Fruit fly (Drosophila melanogaster) whole organism, adult: ENCODE results near the gene CG6225.
A peak's percentile ranks its signal among the peaks of the same experiment; 100 is the strongest.

Source experiments
- CG11617 ChIP-seq: fragments of 200-800 bp; sonication (Bioruptor generic); optimal IDR thresholded peaks from 2 replicates; lab custom pipeline; 2017; ENCODE audit warnings: mild to moderate bottlenecking, missing biosample characterization, missing genetic modification reagents, missing genetic modification characterization
- CG12768 ChIP-seq: fragments of 200-800 bp; sonication (Bioruptor generic); optimal IDR thresholded peaks from 2 replicates; lab custom pipeline; 2017; ENCODE audit warnings: missing biosample characterization, missing genetic modification characterization, mild to moderate bottlenecking, moderate library complexity, missing genetic modification reagents
- CG14711 ChIP-seq: fragments of 200-800 bp; sonication (Bioruptor generic); optimal IDR thresholded peaks from 2 replicates; lab custom pipeline; 2018; ENCODE audit warnings: missing biosample characterization, mild to moderate bottlenecking, missing genetic modification characterization, moderate library complexity
- CG1620 ChIP-seq: fragments of 200-800 bp; sonication (Bioruptor generic); optimal IDR thresholded peaks from 2 replicates; lab custom pipeline; 2016; ENCODE audit warnings: missing biosample characterization, missing genetic modification characterization
- CG33017 ChIP-seq: fragments of 200-800 bp; sonication (Bioruptor generic); optimal IDR thresholded peaks from 2 replicates; lab custom pipeline; 2018; ENCODE audit warnings: missing biosample characterization, mild to moderate bottlenecking, missing genetic modification characterization, moderate library complexity
- CG5204 ChIP-seq: fragments of 200-800 bp; sonication (Bioruptor generic); optimal IDR thresholded peaks from 2 replicates; lab custom pipeline; 2016; ENCODE audit warnings: missing biosample characterization, missing genetic modification characterization
- CG7045 ChIP-seq: fragments of 200-800 bp; sonication (Bioruptor generic); optimal IDR thresholded peaks from 2 replicates; lab custom pipeline; 2017; ENCODE audit warnings: missing biosample characterization, mild to moderate bottlenecking, missing genetic modification characterization
- CG7101 ChIP-seq: fragments of 200-800 bp; sonication (Bioruptor generic); optimal IDR thresholded peaks from 2 replicates; lab custom pipeline; 2018; ENCODE audit warnings: missing biosample characterization, mild to moderate bottlenecking, missing genetic modification characterization, moderate library complexity
- Clk ChIP-seq: fragments of 200-800 bp; sonication (Bioruptor generic); optimal IDR thresholded peaks from 2 replicates; lab custom pipeline; 2017; ENCODE audit warnings: missing biosample characterization, missing genetic modification characterization
- Crg-1 ChIP-seq: fragments of 200-800 bp; sonication (Bioruptor generic); optimal IDR thresholded peaks from 2 replicates; lab custom pipeline; 2016; ENCODE audit warnings: missing biosample characterization, missing genetic modification characterization
- Hr96 ChIP-seq: fragments of 200-800 bp; sonication (Bioruptor generic); optimal IDR thresholded peaks from 2 replicates; lab custom pipeline; 2016; ENCODE audit warnings: missing biosample characterization, missing genetic modification characterization
- Mnt ChIP-seq: fragments of 200-800 bp; sonication (Bioruptor generic); optimal IDR thresholded peaks from 2 replicates; lab custom pipeline; 2016; ENCODE audit warnings: missing biosample characterization, mild to moderate bottlenecking, missing genetic modification characterization
- bab1 ChIP-seq: fragments of 200-800 bp; sonication (Bioruptor generic); optimal IDR thresholded peaks from 3 replicates; lab custom pipeline; 2019; ENCODE audit warnings: missing biosample characterization, mild to moderate bottlenecking, missing genetic modification characterization, moderate library complexity
- cic ChIP-seq: fragments of 200-800 bp; sonication (Bioruptor generic); optimal IDR thresholded peaks from 2 replicates; lab custom pipeline; 2017; ENCODE audit warnings: missing biosample characterization, mild to moderate bottlenecking, missing genetic modification characterization, moderate library complexity
- cnc ChIP-seq, 2 experiments: fragments of >200 bp; optimal IDR thresholded peaks; 2 replicates each; lab custom pipeline; 2017
- kay ChIP-seq: fragments of 200-800 bp; sonication (Bioruptor generic); peaks from one replicate; lab custom pipeline; 2016; ENCODE audit warnings: missing biosample characterization, missing genetic modification characterization, borderline replicate concordance
- ovo ChIP-seq: fragments of 200-800 bp; sonication (Bioruptor generic); optimal IDR thresholded peaks from 2 replicates; lab custom pipeline; 2016; ENCODE audit warnings: missing biosample characterization, missing genetic modification characterization
- pad ChIP-seq: fragments of 200-800 bp; sonication (Bioruptor generic); optimal IDR thresholded peaks from 3 replicates; lab custom pipeline; 2017; ENCODE audit warnings: missing biosample characterization, missing genetic modification characterization, mild to moderate bottlenecking, moderate library complexity, missing genetic modification reagents
- tj ChIP-seq: fragments of 200-800 bp; sonication (Bioruptor generic); optimal IDR thresholded peaks from 3 replicates; lab custom pipeline; 2017; ENCODE audit warnings: missing biosample characterization, mild to moderate bottlenecking, missing genetic modification characterization, moderate library complexity
- toe ChIP-seq: fragments of 200-800 bp; sonication (Bioruptor generic); optimal IDR thresholded peaks from 2 replicates; lab custom pipeline; 2016; ENCODE audit warnings: missing biosample characterization, missing genetic modification characterization

The CG6225 gene

DNA sequence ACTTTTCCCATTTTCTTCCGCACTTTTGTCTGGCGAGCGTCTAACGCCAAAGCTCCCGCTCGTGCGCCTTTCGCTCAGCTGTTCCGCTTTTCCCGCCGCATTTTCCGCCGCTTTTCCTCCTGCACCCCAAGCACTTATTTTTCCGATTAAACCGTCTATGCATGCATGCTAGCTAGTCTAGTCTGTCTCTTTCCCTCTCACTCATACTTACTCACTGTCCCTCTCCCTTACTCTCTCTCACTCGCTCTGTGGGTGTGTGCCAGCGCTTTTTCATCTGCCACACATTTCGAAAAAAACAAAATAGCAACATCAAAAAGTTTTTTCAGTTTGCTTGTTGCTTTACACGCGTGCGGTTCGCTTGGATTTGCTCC, at the start of gene CG6225:
Gene CG6225, plus strand, starts transcription at position 325 of the 371 bp plus-strand sequence.
- TF ChIP-seq CG12768 (no peak), bab1 (no peak), tj (GFP tag; lab: Kevin White, UChicago) (no peak), Clk (no peak), CG7101 (no peak), Hr96 (GFP tag; lab: Kevin White, UChicago) (no peak), Crg-1 (no peak), cnc (optimal IDR thresholded peaks at IDR 0.05; lab: Kevin White, UChicago) (no peak), pad (GFP tag; lab: Kevin White, UChicago) (no peak)

DNA sequence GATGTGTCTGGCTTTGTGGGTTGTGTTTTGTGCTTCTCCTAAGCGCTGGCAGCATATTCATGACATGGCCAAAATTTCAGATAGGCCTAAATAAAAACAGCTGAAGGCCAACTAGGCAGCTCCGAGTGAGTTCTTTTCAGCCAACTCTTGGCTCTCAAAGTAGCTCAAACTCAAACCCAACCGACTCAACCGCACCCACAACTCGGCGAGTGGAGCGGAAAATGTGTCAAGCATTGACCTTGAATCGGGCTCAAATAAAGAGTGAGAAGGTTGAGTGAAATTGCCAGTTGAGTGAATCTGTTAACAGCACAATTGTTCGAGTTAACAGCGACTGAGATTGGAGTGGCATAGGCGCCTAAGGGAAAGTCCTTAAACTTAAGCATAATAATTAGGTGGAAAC, 42.4 kb upstream of the CG6225 start:
- no peak for TF ChIP-seq pad (GFP tag; lab: Kevin White, UChicago)
- TF ChIP-seq tj (GFP tag; lab: Kevin White, UChicago), result no peak

DNA sequence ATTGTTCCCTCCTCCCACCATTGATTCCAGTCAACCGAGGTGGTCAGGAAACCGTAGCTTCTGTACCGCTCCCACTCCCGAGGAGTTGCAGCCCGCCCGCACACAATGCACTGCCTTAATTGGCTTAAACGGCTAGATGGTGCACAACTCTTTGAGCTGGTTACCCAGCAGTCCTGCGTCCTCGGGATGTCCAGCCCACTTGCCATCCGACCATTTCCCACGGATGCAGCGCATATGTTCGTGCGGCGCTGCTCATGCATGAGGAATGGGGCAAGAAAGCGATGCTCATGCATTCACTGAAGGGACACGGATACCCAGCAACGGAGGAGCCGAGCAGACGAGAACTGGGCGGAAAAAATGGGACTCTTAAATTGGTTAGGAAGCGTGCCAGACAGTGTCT, 38.8 kb upstream of the CG6225 start:
- TF ChIP-seq CG12768 (no peak), pad (GFP tag; lab: Kevin White, UChicago) (no peak), bab1 (no peak), Crg-1 (no peak), Mnt (GFP tag; lab: Kevin White, UChicago) (no peak), CG33017 (tag; lab: Kevin White, UChicago) (no peak), cic (GFP tag; lab: Kevin White, UChicago) (no peak), CG7045 (GFP tag; lab: Kevin White, UChicago) (no peak), CG14711 (tag; lab: Kevin White, UChicago) (no peak), Hr96 (GFP tag; lab: Kevin White, UChicago) (no peak)

DNA sequence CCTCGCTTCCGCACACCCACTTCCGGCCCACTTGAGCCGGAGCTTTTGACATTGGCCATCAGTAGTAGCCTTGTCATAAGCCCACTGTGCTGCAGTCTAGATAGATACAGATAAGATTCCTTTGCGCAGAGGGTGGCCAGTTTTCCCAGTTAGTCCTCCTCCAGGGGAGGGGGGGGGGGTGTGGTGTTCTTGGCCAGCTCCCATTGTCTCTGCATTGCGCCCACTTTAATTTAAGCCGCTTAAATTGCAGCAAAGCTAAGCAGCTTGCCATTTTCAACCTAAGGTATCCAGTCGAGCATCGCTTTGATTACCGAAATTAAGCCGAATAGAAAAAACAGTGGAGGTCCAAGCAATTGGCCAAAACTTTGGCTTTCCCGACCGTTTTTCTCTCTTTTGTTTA, 31.6 kb upstream of the CG6225 start:
- TF ChIP-seq CG11617 (GFP tag; lab: Kevin White, UChicago) (no peak), cnc (optimal IDR thresholded peaks at IDR 0.05; lab: Kevin White, UChicago) (no peak), Crg-1 (no peak), pad (GFP tag; lab: Kevin White, UChicago) (no peak), ovo (no peak), kay (no peak), bab1 (no peak), CG1620 (GFP tag; lab: Kevin White, UChicago) (no peak), Mnt (GFP tag; lab: Kevin White, UChicago) (no peak), CG5204 (no peak), toe (GFP tag; lab: Kevin White, UChicago) (no peak), Clk (no peak), CG12768 (no peak), tj (GFP tag; lab: Kevin White, UChicago) (no peak)

DNA sequence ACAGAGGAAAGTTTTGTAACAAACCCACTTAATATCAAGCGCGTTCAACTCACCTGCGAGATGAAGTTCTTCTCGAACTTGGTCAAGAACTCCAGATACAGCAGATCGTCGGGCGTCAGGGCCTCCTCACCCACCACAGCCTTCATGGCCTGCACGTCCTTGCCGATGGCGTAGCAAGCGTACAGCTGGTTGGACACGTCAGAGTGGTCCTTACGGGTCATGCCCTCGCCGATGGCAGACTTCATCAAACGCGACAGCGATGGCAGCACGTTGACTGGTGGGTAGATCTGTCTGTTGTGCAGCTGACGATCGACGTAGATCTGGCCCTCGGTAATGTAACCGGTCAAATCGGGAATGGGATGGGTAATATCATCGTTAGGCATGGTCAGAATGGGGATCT, 29.5 kb upstream of the CG6225 start:
- no peak for TF ChIP-seq bab1
- TF ChIP-seq cnc (optimal IDR thresholded peaks at IDR 0.05; lab: Kevin White, UChicago), result no peak
- TF ChIP-seq cic (GFP tag; lab: Kevin White, UChicago), result no peak
- no peak for TF ChIP-seq Crg-1
- no peak for TF ChIP-seq CG14711 (tag; lab: Kevin White, UChicago)
- TF ChIP-seq CG7101, result no peak
- no peak for TF ChIP-seq Hr96 (GFP tag; lab: Kevin White, UChicago)
- TF ChIP-seq CG5204, result no peak
- TF ChIP-seq kay, result no peak
- TF ChIP-seq CG33017 (tag; lab: Kevin White, UChicago), result no peak
- TF ChIP-seq ovo, result no peak
- no peak for TF ChIP-seq pad (GFP tag; lab: Kevin White, UChicago)
- no peak for TF ChIP-seq CG12768
- no peak for TF ChIP-seq toe (GFP tag; lab: Kevin White, UChicago)
- TF ChIP-seq tj (GFP tag; lab: Kevin White, UChicago), result no peak
- no peak for TF ChIP-seq Clk
- no peak for TF ChIP-seq CG1620 (GFP tag; lab: Kevin White, UChicago)
- no peak for TF ChIP-seq Mnt (GFP tag; lab: Kevin White, UChicago)
- TF ChIP-seq CG7045 (GFP tag; lab: Kevin White, UChicago), result no peak

DNA sequence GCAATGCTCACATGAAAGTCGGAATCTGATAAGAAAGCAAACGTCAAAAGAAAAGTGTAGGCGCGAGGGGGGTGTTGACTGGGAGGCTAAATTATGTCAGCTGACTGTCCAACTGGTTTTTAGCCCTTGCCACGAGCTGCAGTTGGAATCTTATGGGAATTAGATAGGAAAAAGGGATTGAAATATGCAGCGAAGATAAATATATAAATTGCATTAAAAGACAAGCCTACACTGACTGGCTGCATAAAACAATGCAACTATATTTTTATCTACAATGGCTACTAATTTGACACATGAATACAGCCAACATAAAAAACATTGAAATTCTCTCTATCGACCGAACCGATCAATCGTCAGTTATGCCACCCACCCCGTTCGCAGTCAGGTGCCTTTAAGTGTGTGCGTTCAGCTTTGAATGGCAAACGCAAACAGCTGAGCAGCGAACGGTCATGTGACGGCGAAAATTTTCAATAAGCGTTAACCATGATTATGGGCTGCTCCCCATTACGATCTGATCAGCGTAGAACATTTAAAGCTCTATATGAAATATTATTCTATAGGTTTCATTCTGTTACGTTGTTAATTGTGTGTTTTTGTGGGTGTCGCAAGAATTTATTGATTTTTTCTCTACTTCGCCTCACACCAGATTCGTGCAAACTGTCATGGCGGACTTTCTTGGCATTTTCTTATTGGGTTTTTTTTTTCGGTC, 27.5 kb upstream of the CG6225 start:
- peak; percentile 2 for TF ChIP-seq Hr96 (GFP tag; lab: Kevin White, UChicago)
- TF ChIP-seq CG14711 (tag; lab: Kevin White, UChicago), result no peak
- no peak for TF ChIP-seq ovo
- no peak for TF ChIP-seq bab1
- TF ChIP-seq CG5204, result no peak
- TF ChIP-seq cic (GFP tag; lab: Kevin White, UChicago), result peak; percentile 19
- no peak for TF ChIP-seq tj (GFP tag; lab: Kevin White, UChicago)
- TF ChIP-seq toe (GFP tag; lab: Kevin White, UChicago), result peak; percentile 32
- no peak for TF ChIP-seq CG7045 (GFP tag; lab: Kevin White, UChicago)
- peak; percentile 54 for TF ChIP-seq Mnt (GFP tag; lab: Kevin White, UChicago)
- TF ChIP-seq Crg-1, result no peak
- TF ChIP-seq CG12768, result peak; percentile 3
- TF ChIP-seq CG33017 (tag; lab: Kevin White, UChicago), result no peak
- no peak for TF ChIP-seq CG11617 (GFP tag; lab: Kevin White, UChicago)

DNA sequence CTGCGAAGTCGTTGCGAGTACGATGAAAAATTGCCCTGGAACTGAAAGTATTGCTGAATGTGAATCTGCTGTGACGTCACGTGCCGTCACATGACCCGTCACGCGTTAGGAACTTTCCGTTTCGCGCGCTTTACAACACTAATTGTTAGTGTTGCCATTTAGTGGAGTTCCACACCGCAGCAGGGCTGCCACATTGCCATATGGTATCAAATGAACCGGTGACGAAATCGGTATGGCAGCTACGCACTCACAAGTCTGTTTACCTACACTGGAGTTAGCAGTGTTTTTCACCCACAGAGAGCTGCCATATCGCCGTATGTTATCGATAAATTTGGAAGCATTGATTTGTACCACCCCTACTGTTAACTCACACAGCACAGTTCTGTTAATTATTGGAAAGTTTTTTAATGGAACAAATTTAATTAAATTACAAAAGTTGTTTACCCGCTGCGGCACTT, 26.7 kb upstream of the CG6225 start, which contains the start of the genes Vha55 and Snx3:
Gene Vha55, minus strand, starts transcription at position 139 of the 458 bp plus-strand sequence.
Gene Snx3, plus strand, starts transcription at position 341 of the 458 bp plus-strand sequence.
- peak; percentile 66 for TF ChIP-seq CG33017 (tag; lab: Kevin White, UChicago)
- no peak for TF ChIP-seq kay
- peak; percentile 89 for TF ChIP-seq cic (GFP tag; lab: Kevin White, UChicago)
- peak; percentile 61 for TF ChIP-seq CG12768
- TF ChIP-seq CG11617 (GFP tag; lab: Kevin White, UChicago), result no peak
- peak; percentile 90 for TF ChIP-seq Crg-1
- TF ChIP-seq CG14711 (tag; lab: Kevin White, UChicago), result peak; percentile 63
- TF ChIP-seq cnc (optimal IDR thresholded peaks at IDR 0.05; lab: Kevin White, UChicago), result no peak
- TF ChIP-seq CG5204, result no peak
- peak; percentile 83 for TF ChIP-seq Clk
- TF ChIP-seq CG1620 (GFP tag; lab: Kevin White, UChicago), result peak; percentile 95
- TF ChIP-seq ovo, result peak; percentile 91
- TF ChIP-seq toe (GFP tag; lab: Kevin White, UChicago), result peak; percentile 81
- TF ChIP-seq bab1, result peak; percentile 81
- TF ChIP-seq CG7045 (GFP tag; lab: Kevin White, UChicago), result peak; percentile 53
- peak; percentile 79 for TF ChIP-seq CG7101
- TF ChIP-seq tj (GFP tag; lab: Kevin White, UChicago), result peak; percentile 3
- peak; percentile 82 for TF ChIP-seq Hr96 (GFP tag; lab: Kevin White, UChicago)
- TF ChIP-seq pad (GFP tag; lab: Kevin White, UChicago), result peak; percentile 85
- TF ChIP-seq Mnt (GFP tag; lab: Kevin White, UChicago), result peak; percentile 92
